Fruit fly (Drosophila melanogaster) whole organism, embryonic: ENCODE data around the gene PLCXD.
A peak's percentile ranks its signal among the peaks of the same experiment; 100 is the strongest.

Experiments
- Antp ChIP-seq: fragments of 200-800 bp; sonication (Bioruptor generic); optimal IDR thresholded peaks from 3 replicates; lab custom pipeline; 2016; ENCODE audit warnings: missing biosample characterization, missing genetic modification characterization
- Bteb2 ChIP-seq: fragments of 200-800 bp; sonication (Bioruptor generic); optimal IDR thresholded peaks from 2 replicates; lab custom pipeline; 2016; ENCODE audit warnings: missing biosample characterization, missing genetic modification characterization
- CG10274 ChIP-seq: fragments of 200-800 bp; sonication (Bioruptor generic); optimal IDR thresholded peaks from 3 replicates; lab custom pipeline; 2017; ENCODE audit warnings: missing biosample characterization, mild to moderate bottlenecking, missing genetic modification characterization
- CG10979 ChIP-seq: fragments of 200-800 bp; sonication (Bioruptor generic); optimal IDR thresholded peaks from 2 replicates; lab custom pipeline; 2018; ENCODE audit warnings: missing biosample characterization, mild to moderate bottlenecking, missing genetic modification characterization, moderate library complexity
- CG11093 ChIP-seq: fragments of 200-800 bp; sonication (Bioruptor generic); IDR thresholded peaks from 3 replicates; pipeline ENCODE4 v1.3.6; 2022; ENCODE audit warnings: missing biosample characterization, missing genetic modification characterization
- CG11398 ChIP-seq: fragments of 200-800 bp; sonication (Bioruptor generic); optimal IDR thresholded peaks from 2 replicates; lab custom pipeline; 2016; ENCODE audit warnings: missing biosample characterization, missing genetic modification characterization
- CG11560 ChIP-seq: fragments of 200-800 bp; sonication (Bioruptor generic); IDR thresholded peaks from 3 replicates; pipeline ENCODE4 v1.3.6; 2022; ENCODE audit warnings: missing biosample characterization, missing genetic modification characterization
- CG12155 ChIP-seq: fragments of 200-800 bp; sonication (Bioruptor generic); optimal IDR thresholded peaks from 3 replicates; lab custom pipeline; 2016; ENCODE audit warnings: missing biosample characterization, missing genetic modification characterization
- CG12659 ChIP-seq: fragments of 200-800 bp; sonication (Bioruptor generic); optimal IDR thresholded peaks from 3 replicates; lab custom pipeline; 2017; ENCODE audit warnings: mild to moderate bottlenecking, missing biosample characterization, missing genetic modification reagents, missing genetic modification characterization
- CG13287 ChIP-seq: fragments of 200-800 bp; sonication (Bioruptor generic); IDR thresholded peaks from 2 replicates; pipeline ENCODE4 v1.3.6; 2022; ENCODE audit warnings: missing biosample characterization, missing genetic modification characterization; ENCODE audit not compliant: partially characterized antibody
- CG13624 ChIP-seq: fragments of 200-800 bp; sonication (Bioruptor generic); optimal IDR thresholded peaks from 2 replicates; lab custom pipeline; 2016; ENCODE audit warnings: missing biosample characterization, missing genetic modification characterization
- CG15011 ChIP-seq: fragments of 200-800 bp; sonication (Bioruptor generic); optimal IDR thresholded peaks from 3 replicates; lab custom pipeline; 2018; ENCODE audit warnings: missing biosample characterization, mild to moderate bottlenecking, missing genetic modification characterization
- CG1603 ChIP-seq: fragments of 200-800 bp; sonication (Bioruptor generic); optimal IDR thresholded peaks from 2 replicates; lab custom pipeline; 2019; ENCODE audit warnings: missing biosample characterization, mild to moderate bottlenecking, missing genetic modification characterization, moderate library complexity
- CG17385 ChIP-seq: fragments of 200-800 bp; sonication (Bioruptor generic); optimal IDR thresholded peaks from 3 replicates; lab custom pipeline; 2018; ENCODE audit warnings: missing biosample characterization, mild to moderate bottlenecking, missing genetic modification characterization
- CG17612 ChIP-seq: fragments of 200-800 bp; sonication (Bioruptor generic); IDR thresholded peaks from 2 replicates; pipeline ENCODE4 v1.3.6; 2022; ENCODE audit warnings: missing biosample characterization, missing genetic modification characterization
- CG18011 ChIP-seq: fragments of 200-800 bp; sonication (Bioruptor generic); optimal IDR thresholded peaks from 2 replicates; lab custom pipeline; 2017; ENCODE audit warnings: missing biosample characterization, missing genetic modification characterization, mild to moderate bottlenecking, moderate library complexity, missing genotype
- CG2116 ChIP-seq: fragments of 200-800 bp; sonication (Bioruptor generic); optimal IDR thresholded peaks from 3 replicates; lab custom pipeline; 2018; ENCODE audit warnings: missing biosample characterization, mild to moderate bottlenecking, missing genetic modification characterization
- CG2678 ChIP-seq: fragments of 200-800 bp; sonication (Bioruptor generic); optimal IDR thresholded peaks from 3 replicates; lab custom pipeline; 2019; ENCODE audit warnings: missing biosample characterization, mild to moderate bottlenecking, missing genetic modification characterization, moderate library complexity
- CG30020 ChIP-seq: fragments of 200-800 bp; optimal IDR thresholded peaks from 2 replicates; lab custom pipeline; 2019; ENCODE audit warnings: missing biosample characterization, mild to moderate bottlenecking, missing genetic modification characterization, moderate library complexity
- CG32767 ChIP-seq: fragments of 200-800 bp; sonication (Bioruptor generic); IDR thresholded peaks from 2 replicates; pipeline ENCODE4 v1.3.6; 2022; ENCODE audit warnings: missing biosample characterization, missing genetic modification characterization
- CG34224 ChIP-seq: fragments of 200-800 bp; sonication (Bioruptor generic); IDR thresholded peaks from 3 replicates; pipeline ENCODE4 v1.3.6; 2022; ENCODE audit warnings: missing biosample characterization, missing genetic modification characterization; ENCODE audit not compliant: partially characterized antibody
- CG4404 ChIP-seq: fragments of 200-800 bp; sonication (Bioruptor generic); IDR thresholded peaks from 2 replicates; pipeline ENCODE4 v1.3.6; 2022; ENCODE audit warnings: missing biosample characterization, missing genetic modification characterization
- CG4424 ChIP-seq: fragments of 200-800 bp; sonication (Bioruptor generic); optimal IDR thresholded peaks from 3 replicates; lab custom pipeline; 2016; ENCODE audit warnings: missing biosample characterization, missing genetic modification characterization
- CG4617 ChIP-seq: fragments of 200-800 bp; sonication (Bioruptor generic); optimal IDR thresholded peaks from 3 replicates; lab custom pipeline; 2016; ENCODE audit warnings: missing biosample characterization, missing genetic modification characterization, borderline replicate concordance
- CG6791 ChIP-seq: fragments of 200-800 bp; sonication (Bioruptor generic); IDR thresholded peaks from 3 replicates; pipeline ENCODE4 v1.3.6; 2022; ENCODE audit warnings: missing biosample characterization, missing genetic modification characterization; ENCODE audit not compliant: partially characterized antibody
- Doc3 ChIP-seq: fragments of 200-800 bp; sonication (Bioruptor generic); IDR thresholded peaks from 3 replicates; pipeline ENCODE4 v1.3.6; 2022; ENCODE audit warnings: missing biosample characterization, missing genetic modification characterization; ENCODE audit not compliant: partially characterized antibody
- Dref ChIP-seq: fragments of 200-800 bp; sonication (Bioruptor generic); IDR thresholded peaks from 2 replicates; pipeline ENCODE4 v1.3.6; 2022; ENCODE audit warnings: missing biosample characterization, missing genetic modification characterization
- Fer2 ChIP-seq: fragments of 200-800 bp; sonication (Bioruptor generic); optimal IDR thresholded peaks from 2 replicates; lab custom pipeline; 2018; ENCODE audit warnings: missing biosample characterization, mild to moderate bottlenecking, missing genetic modification characterization, moderate library complexity
- HLH4C ChIP-seq: fragments of 200-800 bp; sonication (Bioruptor generic); IDR thresholded peaks from 3 replicates; pipeline ENCODE4 v1.3.6; 2022; ENCODE audit warnings: missing biosample characterization, missing genetic modification characterization; ENCODE audit not compliant: partially characterized antibody
- HmgZ ChIP-seq: fragments of 200-800 bp; sonication (Bioruptor generic); optimal IDR thresholded peaks from 2 replicates; lab custom pipeline; 2018; ENCODE audit warnings: missing biosample characterization, mild to moderate bottlenecking, missing genetic modification characterization
- Hr3 ChIP-seq: fragments of 200-800 bp; sonication (Bioruptor generic); optimal IDR thresholded peaks from 3 replicates; lab custom pipeline; 2016; ENCODE audit warnings: missing biosample characterization, missing genetic modification characterization
- Neu2 ChIP-seq: fragments of 200-800 bp; sonication (Bioruptor generic); optimal IDR thresholded peaks from 3 replicates; lab custom pipeline; 2016; ENCODE audit warnings: missing biosample characterization, missing genetic modification characterization, borderline replicate concordance
- Opbp ChIP-seq: fragments of 200-800 bp; sonication (Bioruptor generic); IDR thresholded peaks from 3 replicates; pipeline ENCODE4 v1.3.6; 2022; ENCODE audit warnings: missing biosample characterization, missing genetic modification characterization; ENCODE audit not compliant: partially characterized antibody
- Scr ChIP-seq: fragments of 200-800 bp; sonication (Bioruptor generic); IDR thresholded peaks from 2 replicates; pipeline ENCODE4 v1.3.6; 2022; ENCODE audit warnings: missing biosample characterization, missing genetic modification characterization; ENCODE audit not compliant: partially characterized antibody
- Six4 ChIP-seq: fragments of 200-800 bp; sonication (Bioruptor generic); optimal IDR thresholded peaks from 2 replicates; lab custom pipeline; 2016; ENCODE audit warnings: missing biosample characterization, missing genetic modification characterization
- Sry-β ChIP-seq: fragments of 200-800 bp; sonication (Bioruptor generic); optimal IDR thresholded peaks from 2 replicates; lab custom pipeline; 2018; ENCODE audit warnings: missing biosample characterization, mild to moderate bottlenecking, missing genetic modification characterization, moderate library complexity
- Sry-δ ChIP-seq: fragments of 200-800 bp; sonication (Bioruptor generic); optimal IDR thresholded peaks from 2 replicates; lab custom pipeline; 2016; ENCODE audit warnings: missing biosample characterization, missing genetic modification characterization
- crol ChIP-seq: fragments of 200-800 bp; sonication (Bioruptor generic); IDR thresholded peaks from 2 replicates; pipeline ENCODE4 v1.3.6; 2022; ENCODE audit warnings: missing biosample characterization, missing genetic modification characterization
- dm ChIP-seq: fragments of 200-800 bp; sonication (Bioruptor generic); optimal IDR thresholded peaks from 3 replicates; lab custom pipeline; 2016; ENCODE audit warnings: missing biosample characterization, missing genetic modification characterization
- dpn ChIP-seq, 2 experiments: fragments of 200-800 bp; sonication (Bioruptor generic); optimal IDR thresholded peaks; 3 replicates each; lab custom pipeline; 2016; ENCODE audit warnings: missing biosample characterization in 2 of 2, missing genetic modification characterization in 2 of 2
- gfzf ChIP-seq: fragments of 200-800 bp; sonication (Bioruptor generic); optimal IDR thresholded peaks from 2 replicates; lab custom pipeline; 2016; ENCODE audit warnings: missing biosample characterization, mild to moderate bottlenecking, missing genetic modification characterization, moderate library complexity
- inv ChIP-seq: fragments of 200-800 bp; sonication (Bioruptor generic); IDR thresholded peaks from 2 replicates; pipeline ENCODE4 v1.3.6; 2022; ENCODE audit warnings: missing biosample characterization, missing genetic modification characterization; ENCODE audit not compliant: partially characterized antibody
- lab ChIP-seq: fragments of 200-800 bp; sonication (Bioruptor generic); optimal IDR thresholded peaks from 3 replicates; lab custom pipeline; 2017; ENCODE audit warnings: missing biosample characterization, missing genetic modification characterization, mild to moderate bottlenecking, moderate library complexity, missing genetic modification reagents
- luna ChIP-seq: fragments of 200-800 bp; sonication (Bioruptor generic); optimal IDR thresholded peaks from 2 replicates; lab custom pipeline; 2016; ENCODE audit warnings: missing biosample characterization, missing genetic modification characterization
- mirr ChIP-seq: fragments of 200-800 bp; sonication (Bioruptor generic); optimal IDR thresholded peaks from 3 replicates; lab custom pipeline; 2018; ENCODE audit warnings: missing biosample characterization, mild to moderate bottlenecking, missing genetic modification characterization
- nerfin-1 ChIP-seq: fragments of 200-800 bp; sonication (Bioruptor generic); optimal IDR thresholded peaks from 3 replicates; lab custom pipeline; 2019; ENCODE audit warnings: missing biosample characterization, mild to moderate bottlenecking, missing genetic modification characterization, moderate library complexity
- nerfin-2 ChIP-seq: fragments of 200-800 bp; sonication (Bioruptor generic); IDR thresholded peaks from 2 replicates; pipeline ENCODE4 v1.3.6; 2022; ENCODE audit warnings: missing biosample characterization, missing genetic modification characterization; ENCODE audit not compliant: partially characterized antibody
- ranshi ChIP-seq: fragments of 200-800 bp; sonication (Bioruptor generic); IDR thresholded peaks from 2 replicates; pipeline ENCODE4 v1.3.6; 2022; ENCODE audit warnings: missing biosample characterization, missing genetic modification characterization
- zen2 ChIP-seq: fragments of 200-800 bp; sonication (Bioruptor generic); IDR thresholded peaks from 3 replicates; pipeline ENCODE4 v1.3.6; 2022; ENCODE audit warnings: missing biosample characterization, missing genetic modification characterization; ENCODE audit not compliant: partially characterized antibody

The PLCXD gene

DNA sequence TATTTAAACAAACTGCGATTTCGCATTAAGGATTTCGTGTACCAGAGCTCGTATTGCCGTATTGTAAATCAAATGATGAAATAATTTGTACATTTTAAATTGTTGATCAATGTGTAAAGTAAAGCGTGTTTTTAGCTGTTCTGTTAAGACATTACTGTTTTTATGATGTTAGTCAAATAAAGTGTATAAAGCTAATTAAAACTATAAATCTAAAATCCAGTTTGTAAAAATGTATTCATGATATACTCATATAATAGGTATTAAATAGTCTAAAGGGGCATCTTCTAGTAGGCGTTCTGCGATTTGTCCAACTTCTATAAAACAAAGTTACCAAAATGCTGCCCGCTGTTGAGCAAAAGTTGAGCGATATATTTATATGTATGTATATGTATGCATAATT, 15.3 kb upstream of the PLCXD start, which contains the start of gene CG18788:
Gene CG18788 (plus strand): TSS at position 301 of the 400 bp plus-strand sequence.
- TF ChIP-seq Six4 (GFP tag; lab: Kevin White, UChicago), result no peak
- no peak for TF ChIP-seq CG11398 (GFP tag; lab: Kevin White, UChicago)
- no peak for TF ChIP-seq CG32767 (GFP tag; lab: Robert Waterston, UW)
- TF ChIP-seq CG4404 (GFP tag; lab: Robert Waterston, UW), result no peak
- TF ChIP-seq CG11560 (tag; lab: Robert Waterston, UW), result no peak
- TF ChIP-seq ranshi (GFP tag; lab: Robert Waterston, UW), result no peak
- TF ChIP-seq nerfin-2 (GFP tag; lab: Robert Waterston, UW), result no peak
- TF ChIP-seq CG15011 (GFP tag; lab: Kevin White, UChicago), result no peak
- TF ChIP-seq CG2678 (tag; lab: Kevin White, UChicago), result no peak
- TF ChIP-seq Antp (GFP tag; lab: Kevin White, UChicago), result no peak
- TF ChIP-seq CG1603 (tag; lab: Kevin White, UChicago), result no peak
- no peak for TF ChIP-seq CG12155 (GFP tag; lab: Kevin White, UChicago)
- no peak for TF ChIP-seq CG10274
- no peak for TF ChIP-seq lab (GFP tag; lab: Kevin White, UChicago)
- TF ChIP-seq Opbp, result no peak
- no peak for TF ChIP-seq Fer2 (tag; lab: Kevin White, UChicago)
- no peak for TF ChIP-seq Neu2
- TF ChIP-seq CG11093 (GFP tag; lab: Robert Waterston, UW), result no peak

DNA sequence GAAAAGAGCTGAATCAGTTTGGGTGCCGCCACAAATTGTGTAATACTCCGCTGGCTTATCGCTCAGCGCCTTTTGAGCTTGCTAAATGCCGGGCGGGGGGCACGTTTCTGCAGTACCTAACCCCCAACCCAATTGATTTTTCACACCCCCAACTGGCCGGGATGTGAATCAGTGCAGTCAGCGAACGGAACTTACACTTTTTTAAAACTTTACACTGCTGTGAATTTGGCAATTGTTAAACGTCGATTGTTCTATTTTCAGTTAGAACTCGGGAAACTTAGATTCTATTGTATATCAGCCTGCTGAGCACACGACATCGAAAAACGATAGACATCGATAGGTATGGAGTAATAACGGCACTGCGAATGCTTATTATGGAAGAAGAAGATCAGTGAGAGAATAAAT, 11.0 kb upstream of the PLCXD start, which contains the start of gene Tom70:
Gene Tom70 (minus strand): TSS at position 335 of the 405 bp plus-strand sequence.
- TF ChIP-seq CG30020 (tag; lab: Kevin White, UChicago), result peak; percentile 5
- peak; percentile 56 for TF ChIP-seq dm
- TF ChIP-seq CG17385 (GFP tag; lab: Kevin White, UChicago), result peak; percentile 96
- no peak for TF ChIP-seq CG17612 (GFP tag; lab: Robert Waterston, UW)
- peak; percentile 32 for TF ChIP-seq CG12659 (GFP tag; lab: Kevin White, UChicago)
- TF ChIP-seq CG13287 (GFP tag; lab: Robert Waterston, UW), result peak; percentile 55
- peak; percentile 67 for TF ChIP-seq CG34224
- TF ChIP-seq gfzf (GFP tag; lab: Kevin White, UChicago), result peak; percentile 3
- no peak for TF ChIP-seq inv (GFP tag; lab: Robert Waterston, UW)
- peak; percentile 19 for TF ChIP-seq HmgZ
- TF ChIP-seq Sry-β (GFP tag; lab: Kevin White, UChicago), result peak; percentile 52
- TF ChIP-seq CG4617, result peak; percentile 57
- TF ChIP-seq Scr (GFP tag; lab: Robert Waterston, UW), result peak; percentile 58
- peak; percentile 73 for TF ChIP-seq Dref
- no peak for TF ChIP-seq CG18011 (GFP tag; lab: Kevin White, UChicago)
- TF ChIP-seq CG13624 (GFP tag; lab: Kevin White, UChicago), result peak; percentile 16
- peak; percentile 51 for TF ChIP-seq nerfin-1 (tag; lab: Kevin White, UChicago)
- TF ChIP-seq CG6791 (GFP tag; lab: Robert Waterston, UW), result no peak
- peak; percentile 34; the same call in 1 of the 3 replicates for TF ChIP-seq zen2 (GFP tag; lab: Robert Waterston, UW)
- no peak for TF ChIP-seq luna (GFP tag; lab: Kevin White, UChicago)
- TF ChIP-seq mirr (GFP tag; lab: Kevin White, UChicago), result no peak
- peak; percentile 58 for TF ChIP-seq Sry-δ (GFP tag; lab: Kevin White, UChicago)
- 0 out of 2 replicates have a peak, but pooled peaks have one; percentile 10 for TF ChIP-seq crol
- TF ChIP-seq CG2116 (GFP tag; lab: Kevin White, UChicago), result peak; percentile 43
- peak; percentile 54; the same call in 1 of the 3 replicates for TF ChIP-seq HLH4C
- TF ChIP-seq CG4424 (GFP tag; lab: Kevin White, UChicago), result no peak
- TF ChIP-seq Bteb2, result no peak
- TF ChIP-seq Hr3, result no peak
- TF ChIP-seq CG10979 (tag; lab: Kevin White, UChicago), result no peak
- peak; percentile 44; the same call in 1 of the 3 replicates for TF ChIP-seq Doc3 (GFP tag; lab: Robert Waterston, UW)
- TF ChIP-seq dpn (GFP tag; optimal IDR thresholded peaks at IDR 0.05; lab: Kevin White, UChicago), result no peak
